Worm (Caenorhabditis elegans) whole organism, L4 larva: Measurements from ENCODE around the gene cyp-25A2.
A peak's percentile ranks its signal among the peaks of the same experiment; 100 is the strongest.

ENCODE experiments used
- F10B5.3 ChIP-seq: sonication (generic microtip); optimal IDR thresholded peaks from 2 replicates; lab custom pipeline; 2016; ENCODE audit warnings: mild to moderate bottlenecking, missing genetic modification characterization, missing compliant biosample characterization
- ZK546.5 ChIP-seq, 2 experiments: sonication (generic microtip); optimal IDR thresholded peaks; 2 replicates each; lab custom pipeline; 2017; ENCODE audit warnings: missing biosample characterization in 2 of 2, missing genetic modification characterization in 2 of 2
- aly-2 ChIP-seq: sonication (generic microtip); optimal IDR thresholded peaks from 2 replicates; lab custom pipeline; 2018; ENCODE audit warnings: missing biosample characterization, missing genetic modification characterization
- ama-1 ChIP-seq: fragments of 150-350 bp; optimal IDR thresholded peaks from 2 replicates; lab custom pipeline; 2014; ENCODE audit warnings: inconsistent platforms, mixed read lengths
- arid-1 ChIP-seq: fragments of 200-800 bp; sonication (Bioruptor generic); conservative IDR thresholded peaks from 2 replicates; pipeline ENCODE4 v1.3.6; 2022; ENCODE audit warnings: missing genetic modification reagents, missing genetic modification characterization, missing compliant biosample characterization
- attf-4 ChIP-seq: sonication (generic microtip); optimal IDR thresholded peaks from 3 replicates; lab custom pipeline; 2017; ENCODE audit warnings: missing biosample characterization, missing genetic modification characterization
- ceh-32 ChIP-seq: sonication (generic microtip); optimal IDR thresholded peaks from 2 replicates; lab custom pipeline; 2016; ENCODE audit warnings: mild to moderate bottlenecking, missing genetic modification characterization, missing compliant biosample characterization; ENCODE audit not compliant: poor library complexity
- ces-1 ChIP-seq: fragments of 150-350 bp; sonication (generic microtip); optimal IDR thresholded peaks from 4 replicates; lab custom pipeline; 2014; ENCODE audit warnings: missing biosample characterization, missing genetic modification reagents, missing genetic modification characterization
- cey-2 ChIP-seq: sonication (generic microtip); optimal IDR thresholded peaks from 3 replicates; lab custom pipeline; 2017; ENCODE audit warnings: missing genetic modification characterization, mild to moderate bottlenecking, missing compliant biosample characterization, antibody characterized with exemption, borderline replicate concordance; ENCODE audit not compliant: insufficient read depth
- daf-16 ChIP-seq, 3 experiments: sonication (generic microtip); optimal IDR thresholded peaks; 2 replicates each; lab custom pipeline; 2016 to 2017; ENCODE audit warnings: missing genetic modification characterization in 3 of 3, missing genetic modification reagents in 3 of 3, mild to moderate bottlenecking in 2 of 3, missing compliant biosample characterization in 2 of 3, missing biosample characterization in 1 of 3, moderate library complexity in 1 of 3
- dmd-8 ChIP-seq: fragments of 200-800 bp; sonication (Bioruptor generic); IDR thresholded peaks from 2 replicates; pipeline ENCODE4 v1.3.6; 2022; ENCODE audit warnings: missing genetic modification characterization, missing compliant biosample characterization
- dmd-9 ChIP-seq: fragments of 200-800 bp; sonication (Bioruptor generic); IDR thresholded peaks from 2 replicates; pipeline ENCODE4 v1.3.6; 2022; ENCODE audit warnings: missing genetic modification reagents, missing genetic modification characterization, missing compliant biosample characterization
- fos-1 ChIP-seq: fragments of 150-350 bp; optimal IDR thresholded peaks from 2 replicates; lab custom pipeline; 2014; ENCODE audit warnings: missing biosample characterization, missing genetic modification characterization
- jun-1 ChIP-seq: fragments of 150-350 bp; optimal IDR thresholded peaks from 2 replicates; lab custom pipeline; 2014; ENCODE audit warnings: missing biosample characterization, missing genetic modification reagents, missing genetic modification characterization
- lim-7 ChIP-seq: fragments of 200-800 bp; sonication (Bioruptor generic); IDR thresholded peaks from 2 replicates; pipeline ENCODE4 v1.3.6; 2022; ENCODE audit warnings: missing genetic modification characterization, missing compliant biosample characterization
- lin-1 ChIP-seq: fragments of 200-800 bp; sonication (Bioruptor generic); IDR thresholded peaks from 2 replicates; pipeline ENCODE4 v1.3.6; 2022; ENCODE audit warnings: missing genetic modification reagents, missing genetic modification characterization, missing compliant biosample characterization
- lin-39 ChIP-seq: fragments of 150-350 bp; optimal IDR thresholded peaks from 2 replicates; lab custom pipeline; 2014; ENCODE audit warnings: missing biosample characterization, missing genetic modification reagents, missing genetic modification characterization
- lir-3 ChIP-seq: sonication (generic microtip); optimal IDR thresholded peaks from 2 replicates; lab custom pipeline; 2016; ENCODE audit warnings: mild to moderate bottlenecking, missing genetic modification characterization, missing compliant biosample characterization
- madf-9 ChIP-seq: fragments of 200-800 bp; sonication (Bioruptor generic); conservative IDR thresholded peaks from 2 replicates; pipeline ENCODE4 v1.3.6; 2022; ENCODE audit warnings: missing genetic modification reagents, missing genetic modification characterization, missing compliant biosample characterization
- mxl-2 ChIP-seq: fragments of 200-800 bp; sonication (Bioruptor generic); conservative IDR thresholded peaks from 2 replicates; pipeline ENCODE4 v1.3.6; 2022; ENCODE audit warnings: missing genetic modification reagents, missing genetic modification characterization, missing compliant biosample characterization
- nhr-10 ChIP-seq: fragments of 150-350 bp; optimal IDR thresholded peaks from 2 replicates; lab custom pipeline; 2014; ENCODE audit warnings: missing biosample characterization, missing genetic modification characterization
- nhr-102 ChIP-seq: sonication (generic microtip); optimal IDR thresholded peaks from 2 replicates; lab custom pipeline; 2016; ENCODE audit warnings: mild to moderate bottlenecking, missing genetic modification characterization, moderate library complexity, missing compliant biosample characterization
- nhr-28 ChIP-seq: fragments of 150-350 bp; optimal IDR thresholded peaks from 2 replicates; lab custom pipeline; 2014; ENCODE audit warnings: missing biosample characterization, missing genetic modification characterization
- nhr-41 ChIP-seq: fragments of 200-800 bp; sonication (Bioruptor generic); IDR thresholded peaks from 2 replicates; pipeline ENCODE4 v1.3.6; 2022; ENCODE audit warnings: missing genetic modification reagents, missing genetic modification characterization, missing compliant biosample characterization
- nhr-6 ChIP-seq: fragments of 150-350 bp; optimal IDR thresholded peaks from 2 replicates; lab custom pipeline; 2014; ENCODE audit warnings: missing biosample characterization, missing genetic modification characterization
- pqm-1 ChIP-seq: sonication (generic microtip); optimal IDR thresholded peaks from 2 replicates; lab custom pipeline; 2017; ENCODE audit warnings: missing biosample characterization, missing genetic modification characterization
- set-16 ChIP-seq: fragments of 200-800 bp; sonication (Bioruptor generic); IDR thresholded peaks from 2 replicates; pipeline ENCODE4 v1.3.6; 2022; ENCODE audit warnings: missing genetic modification reagents, missing genetic modification characterization, missing compliant biosample characterization
- skn-1 ChIP-seq: fragments of 150-350 bp; optimal IDR thresholded peaks from 2 replicates; lab custom pipeline; 2014; ENCODE audit warnings: missing biosample characterization, missing genetic modification characterization
- snpc-1.2 ChIP-seq: fragments of 200-800 bp; sonication (Bioruptor generic); IDR thresholded peaks from 2 replicates; pipeline ENCODE4 v1.3.6; 2022; ENCODE audit warnings: missing genetic modification reagents, missing genetic modification characterization, missing compliant biosample characterization
- snpc-4 ChIP-seq: fragments of 150-350 bp; optimal IDR thresholded peaks from 2 replicates; lab custom pipeline; 2014; ENCODE audit warnings: missing biosample characterization, missing genetic modification characterization
- tra-1 ChIP-seq: fragments of 200-800 bp; sonication (Bioruptor generic); IDR thresholded peaks from 2 replicates; pipeline ENCODE4 v1.3.6; 2022; ENCODE audit warnings: missing genetic modification reagents, missing genetic modification characterization, missing compliant biosample characterization
- unc-62 ChIP-seq, 3 experiments: fragments of 150-350 bp in 1 of 3; sonication (generic microtip); optimal IDR thresholded peaks in 2 of 3; peaks in 1 of 3; 1 replicate in 1 of 3; 2 replicates in 2 of 3; lab custom pipeline; 2014 to 2017; ENCODE audit warnings: missing biosample characterization in 3 of 3, missing genetic modification characterization in 3 of 3, missing genetic modification reagents in 3 of 3, missing genotype in 1 of 3
- vab-7 ChIP-seq: fragments of 200-800 bp; sonication (Bioruptor generic); IDR thresholded peaks from 2 replicates; pipeline ENCODE4 v1.3.6; 2022; ENCODE audit warnings: missing genetic modification reagents, missing genetic modification characterization, missing compliant biosample characterization
- zfp-3 ChIP-seq: fragments of 200-800 bp; sonication (Bioruptor generic); conservative IDR thresholded peaks from 2 replicates; pipeline ENCODE4 v1.3.6; 2022; ENCODE audit warnings: missing genetic modification reagents, missing genetic modification characterization, missing compliant biosample characterization
- zip-2 ChIP-seq: fragments of 150-350 bp; optimal IDR thresholded peaks from 2 replicates; lab custom pipeline; 2014; ENCODE audit warnings: missing biosample characterization, missing genetic modification characterization
- ztf-7 ChIP-seq: fragments of 150-350 bp; optimal IDR thresholded peaks from 2 replicates; lab custom pipeline; 2014; ENCODE audit warnings: missing biosample characterization, missing genetic modification characterization

Gene cyp-25A2

DNA sequence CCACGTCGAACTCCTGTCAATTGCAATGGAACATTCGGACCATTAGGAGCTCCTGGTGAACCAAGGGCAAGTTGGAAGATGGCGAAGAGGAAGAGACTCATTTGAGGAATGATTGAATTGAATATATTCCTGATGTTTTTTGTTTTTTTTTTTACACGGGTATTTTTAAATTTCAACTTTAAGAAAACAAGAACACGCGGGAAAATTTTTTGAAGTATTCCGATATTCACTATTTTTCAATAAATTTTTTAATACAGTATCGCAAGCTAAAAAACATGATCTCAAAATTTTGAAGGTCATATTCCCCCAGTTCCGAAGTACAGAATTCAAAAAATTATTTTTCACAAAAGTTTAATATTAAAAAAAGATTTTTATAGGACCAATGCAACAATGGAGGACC is 5.9 kb upstream of the cyp-25A2 start, which contains the start of gene cnnm-5:
TSS of gene cnnm-5 (minus strand) at position 101 of the 400 bp plus-strand sequence.
- TF ChIP-seq madf-9 (no peak), mxl-2 (GFP tag; lab: Robert Waterston, UW) (no peak), lin-39 (tag; lab: Kevin White, UChicago) (no peak), snpc-4 (tag; lab: Kevin White, UChicago) (no peak), ZK546.5 (tag; optimal IDR thresholded peaks at IDR 0.05; lab: Kevin White, UChicago) (no peak), nhr-41 (GFP tag; lab: Robert Waterston, UW) (no peak), snpc-1.2 (GFP tag; lab: Robert Waterston, UW) (no peak), ces-1 (GFP tag; lab: Kevin White, UChicago) (no peak), jun-1 (tag; lab: Kevin White, UChicago) (no peak), nhr-10 (tag; lab: Kevin White, UChicago) (no peak), unc-62 (GFP tag; optimal IDR thresholded peaks at IDR 0.05 in 1 of 2; lab: Kevin White, UChicago) (no peak), unc-62 (tag; optimal IDR thresholded peaks at IDR 0.05; lab: Kevin White, UChicago) (no peak), ama-1 (lab: Kevin White, UChicago) (no peak), nhr-28 (tag; lab: Kevin White, UChicago) (no peak), fos-1 (no peak), tra-1 (GFP tag; lab: Robert Waterston, UW) (no peak), dmd-8 (GFP tag; lab: Robert Waterston, UW) (no peak), attf-4 (tag; lab: Kevin White, UChicago) (no peak), cey-2 (tag; lab: Kevin White, UChicago) (no peak), zfp-3 (GFP tag; lab: Robert Waterston, UW) (no peak)

- TF ChIP-seq cey-2 (tag; lab: Kevin White, UChicago) (no peak), pqm-1 (tag; lab: Kevin White, UChicago) (no peak), nhr-6 (tag; lab: Kevin White, UChicago) (no peak), lin-1 (no peak), skn-1 (no peak), vab-7 (no peak), lir-3 (tag; lab: Kevin White, UChicago) (no peak), zip-2 (no peak), snpc-4 (tag; lab: Kevin White, UChicago) (no peak), aly-2 (no peak), ceh-32 (tag; lab: Kevin White, UChicago) (no peak), dmd-9 (GFP tag; lab: Robert Waterston, UW) (no peak), lim-7 (GFP tag; lab: Robert Waterston, UW) (no peak), nhr-102 (tag; lab: Kevin White, UChicago) (no peak), set-16 (no peak), nhr-41 (GFP tag; lab: Robert Waterston, UW) (no peak), arid-1 (GFP tag; lab: Robert Waterston, UW) (no peak), F10B5.3 (tag; lab: Kevin White, UChicago) (no peak)
- TF ChIP-seq, all 104 proteins: peak for 0
Measured at ce11 chrIII:3831381-3831780, 3.6 kb upstream of the cyp-25A2 start, which contains the start of gene C36A4.10. Gene C36A4.10 (minus strand): TSS chrIII:3831481.

ce11 chrIII:3831798-3832197 is 3.2 kb upstream of the cyp-25A2 start:
- TF ChIP-seq unc-62 (GFP tag; optimal IDR thresholded peaks at IDR 0.05 in 1 of 2; lab: Kevin White, UChicago) (peak in 1 of 2 experiments; percentile 91), unc-62 (tag; optimal IDR thresholded peaks at IDR 0.05; lab: Kevin White, UChicago) (no peak), nhr-6 (tag; lab: Kevin White, UChicago) (no peak)

- TF ChIP-seq nhr-28 (tag; lab: Kevin White, UChicago) (peak; percentile 12), daf-16 (GFP tag; optimal IDR thresholded peaks at IDR 0.05; lab: Kevin White, UChicago) (no peak), daf-16 (tag; optimal IDR thresholded peaks at IDR 0.05; lab: Kevin White, UChicago) (peak; percentile 43), ztf-7 (tag; lab: Kevin White, UChicago) (no peak)
Measured at ce11 chrIII:3832291-3832690, 2.7 kb upstream of the cyp-25A2 start, which contains the start of gene cyp-25A1. Gene cyp-25A1 (plus strand): TSS chrIII:3832591.
